Worm (Caenorhabditis elegans) whole organism, mixed stage, embryonic: Measurements from ENCODE around the gene ZC84.7.
A peak's percentile ranks its signal among the peaks of the same experiment; 100 is the strongest.

Experiments
- bed-3 ChIP-seq: fragments of 200-800 bp; sonication (Bioruptor generic); optimal IDR thresholded peaks from 3 replicates; lab custom pipeline; 2018; ENCODE audit warnings: mild to moderate bottlenecking, missing genetic modification characterization, moderate library complexity, missing compliant biosample characterization
- ceh-39 ChIP-seq: fragments of 150-350 bp; optimal IDR thresholded peaks from 2 replicates; lab custom pipeline; 2014; ENCODE audit warnings: missing biosample characterization, missing genetic modification characterization
- ceh-43 ChIP-seq: fragments of 200-800 bp; sonication (Bioruptor generic); optimal IDR thresholded peaks from 2 replicates; lab custom pipeline; 2018; ENCODE audit warnings: mild to moderate bottlenecking, missing genetic modification characterization, moderate library complexity, missing compliant biosample characterization
- ceh-83 ChIP-seq: fragments of 200-800 bp; sonication (Bioruptor generic); optimal IDR thresholded peaks from 2 replicates; lab custom pipeline; 2018; ENCODE audit warnings: mild to moderate bottlenecking, missing genetic modification characterization, missing compliant biosample characterization
- ces-1 ChIP-seq: fragments of 150-350 bp; optimal IDR thresholded peaks from 2 replicates; lab custom pipeline; 2014; ENCODE audit warnings: missing biosample characterization, missing genetic modification reagents, missing genetic modification characterization
- cnd-1 ChIP-seq: fragments of 200-800 bp; sonication (Bioruptor generic); optimal IDR thresholded peaks from 2 replicates; lab custom pipeline; 2018; ENCODE audit warnings: mild to moderate bottlenecking, missing genetic modification characterization, missing compliant biosample characterization
- drap-1 ChIP-seq: fragments of 200-800 bp; sonication (Bioruptor generic); optimal IDR thresholded peaks from 3 replicates; lab custom pipeline; 2018; ENCODE audit warnings: mild to moderate bottlenecking, missing genetic modification characterization, missing compliant biosample characterization
- elt-1 ChIP-seq: sonication (generic microtip); optimal IDR thresholded peaks from 2 replicates; lab custom pipeline; 2017; ENCODE audit warnings: missing genetic modification characterization, mild to moderate bottlenecking, missing compliant biosample characterization, antibody characterized with exemption, moderate library complexity, borderline replicate concordance; ENCODE audit not compliant: insufficient read depth
- elt-3 ChIP-seq: fragments of 150-350 bp; optimal IDR thresholded peaks from 2 replicates; lab custom pipeline; 2014; ENCODE audit warnings: missing biosample characterization, missing genetic modification characterization
- flh-1 ChIP-seq: fragments of 200-800 bp; sonication (Bioruptor generic); optimal IDR thresholded peaks from 2 replicates; lab custom pipeline; 2018; ENCODE audit warnings: mild to moderate bottlenecking, missing genetic modification characterization, moderate library complexity, missing compliant biosample characterization
- hlh-1 ChIP-seq: fragments of 150-350 bp; optimal IDR thresholded peaks from 2 replicates; lab custom pipeline; 2014; ENCODE audit warnings: missing biosample characterization, missing genetic modification reagents, missing genetic modification characterization
- lin-13 ChIP-seq: fragments of 150-350 bp; optimal IDR thresholded peaks from 2 replicates; lab custom pipeline; 2014; ENCODE audit warnings: missing biosample characterization, missing genetic modification characterization
- lsy-2 ChIP-seq: fragments of 150-350 bp; optimal IDR thresholded peaks from 2 replicates; lab custom pipeline; 2014; ENCODE audit warnings: missing biosample characterization, missing genetic modification characterization
- mab-5 ChIP-seq: fragments of 150-350 bp; optimal IDR thresholded peaks from 2 replicates; lab custom pipeline; 2014; ENCODE audit warnings: missing biosample characterization, missing genetic modification characterization
- mep-1 ChIP-seq: fragments of 150-350 bp; optimal IDR thresholded peaks from 2 replicates; lab custom pipeline; 2017; ENCODE audit warnings: missing biosample characterization, missing genetic modification reagents, missing genetic modification characterization, inconsistent platforms
- mls-2 ChIP-seq: sonication (generic microtip); optimal IDR thresholded peaks from 2 replicates; lab custom pipeline; 2016; ENCODE audit warnings: mild to moderate bottlenecking, missing genetic modification characterization, moderate library complexity, missing compliant biosample characterization
- nhr-12 ChIP-seq: fragments of 150-350 bp; optimal IDR thresholded peaks from 2 replicates; lab custom pipeline; 2014; ENCODE audit warnings: missing biosample characterization, missing genetic modification characterization
- nhr-2 ChIP-seq: fragments of 150-350 bp; optimal IDR thresholded peaks from 2 replicates; lab custom pipeline; 2014; ENCODE audit warnings: missing biosample characterization, missing genetic modification characterization
- nhr-237 ChIP-seq: fragments of 150-350 bp; optimal IDR thresholded peaks from 2 replicates; lab custom pipeline; 2014; ENCODE audit warnings: missing biosample characterization, missing genetic modification characterization
- nhr-28 ChIP-seq: fragments of 150-350 bp; optimal IDR thresholded peaks from 2 replicates; lab custom pipeline; 2014; ENCODE audit warnings: missing biosample characterization, missing genetic modification characterization
- nhr-76 ChIP-seq: sonication (generic microtip); optimal IDR thresholded peaks from 2 replicates; lab custom pipeline; 2017; ENCODE audit warnings: missing biosample characterization, missing genetic modification characterization
- sem-2 ChIP-seq: fragments of 200-800 bp; sonication (Bioruptor generic); optimal IDR thresholded peaks from 2 replicates; lab custom pipeline; 2018; ENCODE audit warnings: mild to moderate bottlenecking, missing genetic modification characterization, missing compliant biosample characterization
- sptf-1 ChIP-seq: sonication (generic microtip); optimal IDR thresholded peaks from 2 replicates; lab custom pipeline; 2017; ENCODE audit warnings: mild to moderate bottlenecking, missing genetic modification characterization, moderate library complexity, missing compliant biosample characterization
- tbx-8 ChIP-seq: fragments of 200-800 bp; sonication (Bioruptor generic); optimal IDR thresholded peaks from 2 replicates; lab custom pipeline; 2018; ENCODE audit warnings: mild to moderate bottlenecking, missing genetic modification characterization, moderate library complexity, missing compliant biosample characterization
- unc-120 ChIP-seq: sonication (generic microtip); optimal IDR thresholded peaks from 2 replicates; lab custom pipeline; 2017; ENCODE audit warnings: missing genetic modification characterization, missing compliant biosample characterization; ENCODE audit not compliant: poor library complexity, severe bottlenecking
- unc-62 ChIP-seq: fragments of 150-350 bp; optimal IDR thresholded peaks from 2 replicates; lab custom pipeline; 2014; ENCODE audit warnings: missing biosample characterization, missing genetic modification reagents, missing genetic modification characterization
- zip-8 ChIP-seq: fragments of 150-350 bp; optimal IDR thresholded peaks from 2 replicates; lab custom pipeline; 2014; ENCODE audit warnings: missing biosample characterization, missing genetic modification characterization

The ZC84.7 gene

ce11 chrIII:9224986-9225385 lies 39.2 kb downstream of the ZC84.7 start:
- TF ChIP-seq ceh-83 (GFP tag; lab: Kevin White, UChicago) (peak; percentile 68), drap-1 (GFP tag; lab: Kevin White, UChicago) (no peak)

- TF ChIP-seq ceh-39 (tag; lab: Kevin White, UChicago) (no peak), nhr-237 (tag; lab: Kevin White, UChicago) (no peak), mep-1 (tag; lab: Kevin White, UChicago) (peak; percentile 24), ceh-83 (GFP tag; lab: Kevin White, UChicago) (no peak), nhr-2 (tag; lab: Kevin White, UChicago) (no peak), zip-8 (tag; lab: Kevin White, UChicago) (no peak), lin-13 (tag; lab: Kevin White, UChicago) (peak; percentile 10), mls-2 (tag; lab: Kevin White, UChicago) (no peak)
Measured at ce11 chrIII:9228190-9228589, 42.4 kb downstream of the ZC84.7 start.

- TF ChIP-seq unc-120 (tag; lab: Kevin White, UChicago), result no peak
Measured at ce11 chrIII:9228722-9229121, 42.9 kb downstream of the ZC84.7 start, which contains the start of gene rnr-1. rnr-1 (minus strand) TSS chrIII:9228798.

DNA sequence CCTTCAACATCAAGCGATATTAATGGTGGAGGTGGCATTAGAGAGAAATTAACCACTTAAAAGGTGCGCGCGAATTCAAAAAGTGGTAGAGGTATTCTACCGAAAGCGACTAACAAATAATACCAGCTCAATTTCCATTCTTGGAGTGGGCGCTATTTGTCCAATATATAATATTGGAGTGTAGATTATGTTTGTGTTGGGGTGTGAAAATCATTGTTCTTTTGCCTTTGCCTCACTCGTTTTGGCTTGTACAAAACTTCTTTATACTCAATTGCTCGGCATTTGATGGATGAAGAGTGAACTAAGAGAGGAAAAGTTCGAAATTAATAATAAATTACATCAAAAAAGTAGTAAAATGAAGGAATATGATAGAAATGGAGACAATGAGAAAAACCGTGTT lies 45.4 kb downstream of the ZC84.7 start, which contains the start of gene T23G5.3:
Gene T23G5.3, minus strand, starts transcription at position 101 of the 400 bp plus-strand sequence.
- no peak for TF ChIP-seq ceh-43 (GFP tag; lab: Kevin White, UChicago)
- TF ChIP-seq unc-120 (tag; lab: Kevin White, UChicago), result no peak
- no peak for TF ChIP-seq sem-2
- TF ChIP-seq nhr-76, result no peak
- no peak for TF ChIP-seq elt-1 (tag; lab: Kevin White, UChicago)
- TF ChIP-seq mab-5 (tag; lab: Kevin White, UChicago), result no peak
- no peak for TF ChIP-seq zip-8 (tag; lab: Kevin White, UChicago)
- TF ChIP-seq flh-1 (GFP tag; lab: Kevin White, UChicago), result no peak

DNA sequence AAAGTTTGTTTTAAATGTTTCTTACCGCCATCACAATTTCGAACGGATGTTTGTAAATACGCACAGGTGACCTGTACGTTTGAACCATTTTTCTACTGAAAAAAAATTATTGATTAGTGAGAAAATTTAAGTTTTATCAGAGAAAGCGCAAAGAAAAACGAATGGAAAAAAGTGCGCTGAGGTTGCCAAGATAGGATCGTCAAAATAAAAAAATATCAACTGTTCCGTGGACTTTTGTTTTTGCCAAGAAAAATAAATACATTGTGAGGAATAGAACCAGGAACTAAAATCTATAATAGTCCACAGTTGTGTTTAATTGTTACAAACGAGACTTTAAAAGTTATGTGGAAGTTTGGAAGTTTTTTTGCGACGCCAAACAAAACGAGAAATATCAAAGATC lies 50.4 kb downstream of the ZC84.7 start, which contains the start of gene T23G5.2:
Gene T23G5.2, minus strand, starts transcription at position 101 of the 400 bp plus-strand sequence.
- no peak for TF ChIP-seq lsy-2 (tag; lab: Kevin White, UChicago)
- TF ChIP-seq flh-1 (GFP tag; lab: Kevin White, UChicago), result no peak
- no peak for TF ChIP-seq lin-13 (tag; lab: Kevin White, UChicago)
- TF ChIP-seq hlh-1 (tag; lab: Kevin White, UChicago), result no peak
- TF ChIP-seq tbx-8 (GFP tag; lab: Kevin White, UChicago), result no peak
- TF ChIP-seq sem-2, result no peak
- no peak for TF ChIP-seq ceh-83 (GFP tag; lab: Kevin White, UChicago)
- no peak for TF ChIP-seq nhr-12
- no peak for TF ChIP-seq sptf-1 (tag; lab: Kevin White, UChicago)

DNA sequence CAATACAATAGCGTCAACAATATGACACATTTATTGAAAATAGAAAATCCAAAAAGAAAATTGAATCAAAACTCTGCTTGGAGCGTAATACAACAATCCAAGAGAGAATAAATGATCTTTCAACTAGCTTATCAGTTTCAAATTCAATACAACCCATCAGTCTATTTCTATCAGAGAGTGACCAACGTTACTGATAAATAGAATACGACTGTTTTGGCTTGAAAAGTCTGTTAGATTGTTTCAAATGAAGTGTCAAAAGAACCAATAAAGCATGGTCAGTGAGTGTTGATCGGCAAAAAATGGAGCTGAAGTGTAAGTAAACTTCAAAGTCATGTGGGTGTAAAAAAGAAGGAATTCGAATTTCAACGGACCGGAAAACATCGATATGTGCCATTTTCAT lies 51.8 kb downstream of the ZC84.7 start:
- TF ChIP-seq nhr-28 (tag; lab: Kevin White, UChicago), result no peak
- TF ChIP-seq nhr-12, result no peak
- TF ChIP-seq elt-3 (tag; lab: Kevin White, UChicago), result no peak
- TF ChIP-seq drap-1 (GFP tag; lab: Kevin White, UChicago), result no peak
- TF ChIP-seq mls-2 (tag; lab: Kevin White, UChicago), result no peak
- no peak for TF ChIP-seq nhr-76
- TF ChIP-seq lin-13 (tag; lab: Kevin White, UChicago), result no peak
- TF ChIP-seq unc-120 (tag; lab: Kevin White, UChicago), result no peak
- no peak for TF ChIP-seq cnd-1 (tag; lab: Kevin White, UChicago)

DNA sequence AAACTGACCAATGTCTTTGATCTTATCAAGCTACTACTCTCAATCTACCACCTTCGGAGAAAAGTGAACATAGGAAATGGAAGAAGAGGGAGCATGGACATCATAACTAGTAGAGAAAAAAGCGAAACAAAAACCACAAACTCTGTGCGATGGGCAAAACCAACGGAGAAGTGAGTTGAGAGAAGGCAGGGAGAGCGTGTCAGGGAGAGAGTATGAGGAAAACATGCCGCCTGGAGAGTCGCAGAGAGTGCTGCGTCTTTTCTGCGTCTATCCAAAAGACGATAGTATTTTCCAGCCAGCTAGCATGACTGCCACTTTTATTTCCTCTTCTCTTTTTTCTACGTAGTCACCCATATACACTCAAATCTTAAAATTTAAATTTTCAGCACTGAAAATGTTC lies 54.2 kb downstream of the ZC84.7 start, which contains the start of gene saeg-2:
Gene saeg-2, plus strand, starts transcription at position 381 of the 400 bp plus-strand sequence.
- no peak for TF ChIP-seq nhr-28 (tag; lab: Kevin White, UChicago)
- TF ChIP-seq ceh-83 (GFP tag; lab: Kevin White, UChicago), result no peak
- TF ChIP-seq nhr-237 (tag; lab: Kevin White, UChicago), result peak; percentile 20
- TF ChIP-seq nhr-76, result no peak
- TF ChIP-seq unc-62 (GFP tag; lab: Kevin White, UChicago), result no peak
- TF ChIP-seq lsy-2 (tag; lab: Kevin White, UChicago), result no peak
- peak; percentile 38 for TF ChIP-seq mep-1 (tag; lab: Kevin White, UChicago)
- TF ChIP-seq ces-1 (GFP tag; lab: Kevin White, UChicago), result peak; percentile 27
- no peak for TF ChIP-seq bed-3 (GFP tag; lab: Kevin White, UChicago)
- TF ChIP-seq ceh-43 (GFP tag; lab: Kevin White, UChicago), result no peak
- TF ChIP-seq unc-120 (tag; lab: Kevin White, UChicago), result peak; percentile 43
- TF ChIP-seq elt-1 (tag; lab: Kevin White, UChicago), result no peak
- TF ChIP-seq, all 35 proteins: peak for 4
